Worm (Caenorhabditis elegans) whole organism, L2 larva: ENCODE data around the gene srlf-26.

Source experiments
- C34F6.9 ChIP-seq: fragments of 150-350 bp; optimal IDR thresholded peaks from 2 replicates; lab custom pipeline; 2014; ENCODE audit warnings: missing biosample characterization, missing genetic modification characterization
- F13H6.1 ChIP-seq: sonication (generic microtip); optimal IDR thresholded peaks from 2 replicates; lab custom pipeline; 2016; ENCODE audit warnings: missing genetic modification characterization, missing compliant biosample characterization
- Y55F3AM.14 ChIP-seq: fragments of 200-800 bp; sonication (Bioruptor generic); optimal IDR thresholded peaks from 2 replicates; lab custom pipeline; 2018; ENCODE audit warnings: mild to moderate bottlenecking, missing genetic modification characterization, missing compliant biosample characterization
- ZK546.5 ChIP-seq: sonication (generic microtip); optimal IDR thresholded peaks from 2 replicates; lab custom pipeline; 2017; ENCODE audit warnings: missing biosample characterization, missing genetic modification characterization
- aly-2 ChIP-seq: fragments of 150-350 bp; optimal IDR thresholded peaks from 2 replicates; lab custom pipeline; 2014; ENCODE audit warnings: missing biosample characterization, missing genetic modification characterization
- blmp-1 ChIP-seq: sonication (generic microtip); optimal IDR thresholded peaks from 2 replicates; lab custom pipeline; 2017; ENCODE audit warnings: missing genetic modification characterization, mild to moderate bottlenecking, missing compliant biosample characterization, antibody characterized with exemption, moderate library complexity; ENCODE audit not compliant: insufficient read depth
- ceh-82 ChIP-seq: fragments of 150-350 bp; optimal IDR thresholded peaks from 2 replicates; lab custom pipeline; 2014; ENCODE audit warnings: missing biosample characterization, missing genetic modification characterization
- crh-2 ChIP-seq: sonication (generic microtip); optimal IDR thresholded peaks from 2 replicates; lab custom pipeline; 2017; ENCODE audit warnings: missing biosample characterization, missing genetic modification characterization
- dmd-4 ChIP-seq: sonication (generic microtip); optimal IDR thresholded peaks from 2 replicates; lab custom pipeline; 2017; ENCODE audit warnings: missing biosample characterization, missing genetic modification characterization
- elt-1 ChIP-seq: fragments of 150-350 bp; optimal IDR thresholded peaks from 2 replicates; lab custom pipeline; 2014; ENCODE audit warnings: missing biosample characterization, missing genetic modification characterization
- elt-3 ChIP-seq: sonication (generic microtip); optimal IDR thresholded peaks from 2 replicates; lab custom pipeline; 2017; ENCODE audit warnings: missing biosample characterization, missing genetic modification characterization
- fos-1 ChIP-seq: fragments of 150-350 bp; optimal IDR thresholded peaks from 2 replicates; lab custom pipeline; 2014; ENCODE audit warnings: missing biosample characterization, missing genetic modification characterization
- gmeb-1 ChIP-seq: fragments of 150-350 bp; optimal IDR thresholded peaks from 2 replicates; lab custom pipeline; 2014; ENCODE audit warnings: missing biosample characterization, missing genetic modification characterization
- lin-11 ChIP-seq: fragments of 150-350 bp; sonication (generic microtip); optimal IDR thresholded peaks from 2 replicates; lab custom pipeline; 2014; ENCODE audit warnings: missing biosample characterization, missing genetic modification characterization, inconsistent platforms, mixed read lengths
- lin-39 ChIP-seq: fragments of 150-350 bp; optimal IDR thresholded peaks from 2 replicates; lab custom pipeline; 2014; ENCODE audit warnings: missing biosample characterization, missing genetic modification reagents, missing genetic modification characterization
- lsy-2 ChIP-seq, 2 experiments: fragments of 150-350 bp in 1 of 2; sonication (generic microtip) in 1 of 2; optimal IDR thresholded peaks; 2 replicates each; lab custom pipeline; 2014 to 2017; ENCODE audit warnings: missing biosample characterization in 2 of 2, missing genetic modification characterization in 2 of 2
- mab-5 ChIP-seq: fragments of 150-350 bp; optimal IDR thresholded peaks from 2 replicates; lab custom pipeline; 2014; ENCODE audit warnings: missing biosample characterization, missing genetic modification characterization
- mdl-1 ChIP-seq, 2 experiments: fragments of 150-350 bp in 1 of 2; sonication (generic microtip) in 1 of 2; optimal IDR thresholded peaks; 2 replicates each; lab custom pipeline; 2017; ENCODE audit warnings: missing biosample characterization in 2 of 2, missing genetic modification characterization in 2 of 2
- nhr-12 ChIP-seq: fragments of 150-350 bp; optimal IDR thresholded peaks from 2 replicates; lab custom pipeline; 2014; ENCODE audit warnings: missing biosample characterization, missing genetic modification characterization
- nhr-129 ChIP-seq: fragments of 150-350 bp; optimal IDR thresholded peaks from 2 replicates; lab custom pipeline; 2014; ENCODE audit warnings: missing biosample characterization, missing genetic modification characterization
- nhr-23 ChIP-seq: fragments of 150-350 bp; optimal IDR thresholded peaks from 2 replicates; lab custom pipeline; 2014; ENCODE audit warnings: missing biosample characterization, missing genetic modification reagents, missing genetic modification characterization
- nhr-237 ChIP-seq: fragments of 150-350 bp; optimal IDR thresholded peaks from 2 replicates; lab custom pipeline; 2014; ENCODE audit warnings: missing biosample characterization, missing genetic modification characterization
- nhr-25 ChIP-seq: fragments of 150-350 bp; sonication (generic microtip); optimal IDR thresholded peaks from 3 replicates; lab custom pipeline; 2014; ENCODE audit warnings: missing biosample characterization, missing genetic modification characterization
- nhr-6 ChIP-seq: fragments of 150-350 bp; optimal IDR thresholded peaks from 2 replicates; lab custom pipeline; 2014; ENCODE audit warnings: missing biosample characterization, missing genetic modification characterization
- nhr-77 ChIP-seq: fragments of 150-350 bp; optimal IDR thresholded peaks from 2 replicates; lab custom pipeline; 2014; ENCODE audit warnings: missing biosample characterization, missing genetic modification characterization
- peb-1 ChIP-seq: fragments of 150-350 bp; optimal IDR thresholded peaks from 2 replicates; lab custom pipeline; 2014; ENCODE audit warnings: missing biosample characterization, missing genetic modification characterization
- skn-1 ChIP-seq: sonication (generic microtip); optimal IDR thresholded peaks from 2 replicates; lab custom pipeline; 2017; ENCODE audit warnings: missing biosample characterization, missing genetic modification characterization
- sma-9 ChIP-seq, 2 experiments: fragments of 150-350 bp in 1 of 2; sonication (generic microtip) in 1 of 2; optimal IDR thresholded peaks; 2 replicates each; lab custom pipeline; 2014 to 2016; ENCODE audit warnings: missing genetic modification characterization in 2 of 2, mild to moderate bottlenecking in 1 of 2, missing biosample characterization in 1 of 2, missing compliant biosample characterization in 1 of 2, missing genetic modification reagents in 1 of 2, moderate library complexity in 1 of 2
- snpc-4 ChIP-seq: fragments of 150-350 bp; optimal IDR thresholded peaks from 2 replicates; lab custom pipeline; 2014; ENCODE audit warnings: missing biosample characterization, missing genetic modification characterization
- unc-39 ChIP-seq: fragments of 150-350 bp; optimal IDR thresholded peaks from 2 replicates; lab custom pipeline; 2014; ENCODE audit warnings: missing biosample characterization, missing genetic modification characterization
- unc-55 ChIP-seq: fragments of 150-350 bp; sonication (generic microtip); optimal IDR thresholded peaks from 3 replicates; lab custom pipeline; 2014; ENCODE audit warnings: missing biosample characterization, missing genetic modification reagents, missing genetic modification characterization
- ztf-1 ChIP-seq: fragments of 200-800 bp; sonication (Bioruptor generic); conservative IDR thresholded peaks from 2 replicates; pipeline ENCODE4 v1.3.6; 2022; ENCODE audit warnings: missing genetic modification characterization, missing compliant biosample characterization
- ztf-11 ChIP-seq: sonication (generic microtip); optimal IDR thresholded peaks from 2 replicates; lab custom pipeline; 2017; ENCODE audit warnings: missing biosample characterization, missing genetic modification characterization
- ztf-4 ChIP-seq: fragments of 150-350 bp; optimal IDR thresholded peaks from 2 replicates; lab custom pipeline; 2014; ENCODE audit warnings: missing biosample characterization, missing genetic modification characterization

The srlf-26 gene

ce11 chrIV:13678649-13679048 lies at the start of gene srlf-26:
TSS of gene srlf-26 (plus strand) at chrIV:13678949.
- TF ChIP-seq ZK546.5, result no peak
- no peak for TF ChIP-seq ztf-1 (GFP tag; lab: Robert Waterston, UW)
- no peak for TF ChIP-seq elt-1 (tag; lab: Kevin White, UChicago)
- TF ChIP-seq ztf-11, result no peak
- no peak for TF ChIP-seq aly-2 (tag; lab: Kevin White, UChicago)
- TF ChIP-seq ztf-4 (tag; lab: Kevin White, UChicago), result no peak
- TF ChIP-seq skn-1, result no peak
- no peak for TF ChIP-seq mdl-1 (tag; optimal IDR thresholded peaks at IDR 0.05; lab: Kevin White, UChicago)
- TF ChIP-seq peb-1 (tag; lab: Kevin White, UChicago), result no peak
- no peak for TF ChIP-seq lsy-2 (tag; optimal IDR thresholded peaks at IDR 0.05; lab: Kevin White, UChicago)
- TF ChIP-seq, all 48 proteins: peak for 0

ce11 chrIV:13632613-13633012 lies 46.1 kb upstream of the srlf-26 start:
- TF ChIP-seq lsy-2 (tag; optimal IDR thresholded peaks at IDR 0.05; lab: Kevin White, UChicago) (no peak), elt-3 (tag; lab: Kevin White, UChicago) (no peak), blmp-1 (no peak), nhr-129 (tag; lab: Kevin White, UChicago) (no peak), nhr-12 (tag; lab: Kevin White, UChicago) (no peak), ZK546.5 (no peak), nhr-23 (tag; lab: Kevin White, UChicago) (no peak), unc-55 (GFP tag; lab: Kevin White, UChicago) (no peak), mdl-1 (tag; optimal IDR thresholded peaks at IDR 0.05; lab: Kevin White, UChicago) (no peak), crh-2 (tag; lab: Kevin White, UChicago) (no peak), gmeb-1 (tag; lab: Kevin White, UChicago) (no peak), sma-9 (GFP tag; optimal IDR thresholded peaks at IDR 0.05; lab: Kevin White, UChicago) (no peak), sma-9 (tag; optimal IDR thresholded peaks at IDR 0.05; lab: Kevin White, UChicago) (no peak), nhr-25 (tag; lab: Kevin White, UChicago) (no peak), lin-11 (tag; lab: Kevin White, UChicago) (no peak), fos-1 (tag; lab: Kevin White, UChicago) (no peak)

ce11 chrIV:13633165-13633564 lies 45.6 kb upstream of the srlf-26 start, which contains the start of gene fbxa-98:
TSS of gene fbxa-98 (plus strand) at chrIV:13633407.
- TF ChIP-seq skn-1 (no peak), fos-1 (tag; lab: Kevin White, UChicago) (no peak), ceh-82 (tag; lab: Kevin White, UChicago) (no peak), ztf-1 (GFP tag; lab: Robert Waterston, UW) (no peak), unc-39 (tag; lab: Kevin White, UChicago) (no peak), dmd-4 (tag; lab: Kevin White, UChicago) (no peak), aly-2 (tag; lab: Kevin White, UChicago) (no peak), F13H6.1 (tag; lab: Kevin White, UChicago) (no peak), Y55F3AM.14 (GFP tag; lab: Kevin White, UChicago) (no peak), ZK546.5 (no peak)

- TF ChIP-seq peb-1 (tag; lab: Kevin White, UChicago) (no peak), ztf-11 (no peak), elt-3 (tag; lab: Kevin White, UChicago) (no peak), nhr-6 (tag; lab: Kevin White, UChicago) (no peak), lin-39 (tag; lab: Kevin White, UChicago) (no peak), nhr-237 (tag; lab: Kevin White, UChicago) (no peak), crh-2 (tag; lab: Kevin White, UChicago) (no peak), gmeb-1 (tag; lab: Kevin White, UChicago) (no peak), mab-5 (tag; lab: Kevin White, UChicago) (no peak), snpc-4 (tag; lab: Kevin White, UChicago) (no peak), nhr-77 (no peak)
Measured at ce11 chrIV:13636975-13637374, 41.8 kb upstream of the srlf-26 start, which contains the start of gene C08F11.7. TSS of gene C08F11.7 (plus strand) at chrIV:13637275.

- TF ChIP-seq ztf-4 (tag; lab: Kevin White, UChicago), result no peak
- no peak for TF ChIP-seq C34F6.9 (tag; lab: Kevin White, UChicago)
- TF ChIP-seq skn-1, result peak; percentile 68
- peak; percentile 73 for TF ChIP-seq fos-1 (tag; lab: Kevin White, UChicago)
- TF ChIP-seq nhr-237 (tag; lab: Kevin White, UChicago), result no peak
- TF ChIP-seq nhr-77, result no peak
- TF ChIP-seq gmeb-1 (tag; lab: Kevin White, UChicago), result peak; percentile 15
Measured at ce11 chrIV:13639027-13639426, 39.7 kb upstream of the srlf-26 start, which contains the start of gene ugt-22. TSS of gene ugt-22 (plus strand) at chrIV:13639260.
